Worm (Caenorhabditis elegans): ENCODE results near the gene spe-29.

spe-29 gene

ce11 chrIV:9953333-9953732 is 19.7 kb downstream of the spe-29 start, which contains the start of gene gon-1:
TSS of gene gon-1 (minus strand) at chrIV:9953433.
- TF ChIP-seq skn-1 (tag; optimal IDR thresholded peaks at IDR 0.05) (no peak), nhr-48 (tag; optimal IDR thresholded peaks at IDR 0.05) (no peak), ceh-62 (tag; optimal IDR thresholded peaks at IDR 0.05) (no peak), lir-3 (tag; optimal IDR thresholded peaks at IDR 0.05) (no peak), pqm-1 (tag; optimal IDR thresholded peaks at IDR 0.05) (no peak), Y5F2A.4 (GFP tag; optimal IDR thresholded peaks at IDR 0.05) (no peak), madf-9 (GFP tag; conservative IDR thresholded peaks at IDR 0.05) (no peak)

ce11 chrIV:9963945-9964344 is 30.3 kb downstream of the spe-29 start, which contains the start of gene T13H10.2:
TSS of gene T13H10.2 (plus strand) at chrIV:9964245.
- TF ChIP-seq tra-1 (GFP tag; IDR thresholded peaks at IDR 0.05), result no peak
- TF ChIP-seq arid-1 (GFP tag; conservative IDR thresholded peaks at IDR 0.05), result no peak
- TF ChIP-seq aha-1 (tag), result no peak
- no peak for TF ChIP-seq daf-16 (GFP tag; optimal IDR thresholded peaks at IDR 0.05)
- TF ChIP-seq daf-16 (tag; optimal IDR thresholded peaks at IDR 0.05), result no peak
- no peak for TF ChIP-seq lir-3 (tag; optimal IDR thresholded peaks at IDR 0.05)
- no peak for TF ChIP-seq nhr-77 (tag; optimal IDR thresholded peaks at IDR 0.05)
- no peak for TF ChIP-seq Y5F2A.4 (GFP tag; optimal IDR thresholded peaks at IDR 0.05)
- TF ChIP-seq D1046.2 (GFP tag; IDR thresholded peaks at IDR 0.05), result no peak
- no peak for TF ChIP-seq lim-7 (GFP tag; IDR thresholded peaks at IDR 0.05)
- no peak for TF ChIP-seq ctbp-1 (GFP tag; IDR thresholded peaks at IDR 0.05)
- TF ChIP-seq nhr-111 (GFP tag; optimal IDR thresholded peaks at IDR 0.05), result no peak
- TF ChIP-seq mxl-2 (GFP tag; conservative IDR thresholded peaks at IDR 0.05), result no peak
- TF ChIP-seq aly-2 (tag; optimal IDR thresholded peaks at IDR 0.05), result no peak
- no peak for TF ChIP-seq nhr-28 (tag; optimal IDR thresholded peaks at IDR 0.05)
- TF ChIP-seq zip-11 (GFP tag; IDR thresholded peaks at IDR 0.05), result no peak
- no peak for TF ChIP-seq egl-27 (tag; optimal IDR thresholded peaks at IDR 0.05)

- no peak for TF ChIP-seq spr-3 (GFP tag; optimal IDR thresholded peaks at IDR 0.05)
- TF ChIP-seq pqm-1 (tag; optimal IDR thresholded peaks at IDR 0.05), result no peak
- no peak for TF ChIP-seq Y5F2A.4 (GFP tag; optimal IDR thresholded peaks at IDR 0.05)
- TF ChIP-seq lim-7 (GFP tag; IDR thresholded peaks at IDR 0.05), result no peak
- TF ChIP-seq attf-4 (tag; optimal IDR thresholded peaks at IDR 0.05), result no peak
- TF ChIP-seq ceh-32 (tag; optimal IDR thresholded peaks at IDR 0.05; ENCODE audit: poor library complexity), result no peak
- no peak for TF ChIP-seq dmd-6 (GFP tag; IDR thresholded peaks at IDR 0.05)
- TF ChIP-seq ceh-20 (GFP tag; IDR thresholded peaks at IDR 0.05), result no peak
- TF ChIP-seq aly-2 (tag; optimal IDR thresholded peaks at IDR 0.05), result no peak
- no peak for TF ChIP-seq lir-3 (tag; optimal IDR thresholded peaks at IDR 0.05)
- no peak for TF ChIP-seq vab-7 (GFP tag; IDR thresholded peaks at IDR 0.05)
- no peak for TF ChIP-seq egl-27 (tag; optimal IDR thresholded peaks at IDR 0.05)
- no peak for TF ChIP-seq ZK546.5 (tag; optimal IDR thresholded peaks at IDR 0.05)
- TF ChIP-seq zag-1 (tag; optimal IDR thresholded peaks at IDR 0.05), result no peak
Observed at ce11 chrIV:9969081-9969480, 35.4 kb downstream of the spe-29 start, which contains the start of the genes kin-5 and C47E12.11. TSS of gene kin-5 (minus strand) at chrIV:9969181. TSS of gene C47E12.11 (plus strand) at chrIV:9969400.

ce11 chrIV:9972629-9973028 is 38.9 kb downstream of the spe-29 start, which contains the start of the genes C47E12.12 and C47E12.10:
TSS of gene C47E12.12 (minus strand) at chrIV:9972729.
TSS of gene C47E12.10 (plus strand) at chrIV:9972800.
- TF ChIP-seq pha-4 (GFP tag; IDR thresholded peaks at IDR 0.05) (no peak), pha-4 (tag; optimal IDR thresholded peaks at IDR 0.05) (no peak), F37D6.2 (tag; optimal IDR thresholded peaks at IDR 0.05) (no peak), lin-15B (tag; optimal IDR thresholded peaks at IDR 0.05) (no peak), zip-2 (tag; optimal IDR thresholded peaks at IDR 0.05) (no peak), nhr-77 (tag; optimal IDR thresholded peaks at IDR 0.05) (no peak), Y48G9A.11 (GFP tag; IDR thresholded peaks at IDR 0.05) (no peak), zfp-3 (GFP tag; conservative IDR thresholded peaks at IDR 0.05) (no peak), tra-1 (GFP tag; IDR thresholded peaks at IDR 0.05) (no peak), nhr-10 (tag; optimal IDR thresholded peaks at IDR 0.05) (no peak), ama-1 (optimal IDR thresholded peaks at IDR 0.05) (no peak), spr-3 (GFP tag; optimal IDR thresholded peaks at IDR 0.05) (no peak), mep-1 (tag; optimal IDR thresholded peaks at IDR 0.05) (no peak)
